Fruit fly (Drosophila melanogaster): ENCODE results near the gene CG14683.

CG14683 gene

DNA sequence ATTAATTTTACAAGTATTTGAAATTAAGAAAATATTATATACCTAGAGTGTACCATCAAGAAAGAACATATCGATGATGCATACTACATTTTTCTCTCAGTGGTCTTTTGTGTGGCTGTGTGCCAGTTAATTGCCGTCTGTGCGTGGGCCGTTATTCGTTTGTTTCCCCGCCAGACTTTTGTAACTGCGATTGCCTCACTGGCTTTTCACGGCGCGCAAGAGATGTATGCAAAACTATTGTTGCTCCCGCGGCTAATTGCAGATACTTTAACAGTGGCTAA lies 14.8 kb upstream of the CG14683 start (continued):
- TF ChIP-seq jing (GFP tag; optimal IDR thresholded peaks at IDR 0.05): no peak
- no peak for TF ChIP-seq pros (GFP tag; optimal IDR thresholded peaks at IDR 0.05)
- 0 out of 2 replicates have a peak, but pooled peaks have one; percentile 10 for TF ChIP-seq CG17612 (GFP tag; IDR thresholded peaks at IDR 0.05)
- TF ChIP-seq hth (optimal IDR thresholded peaks at IDR 0.05): no peak
- no peak for TF ChIP-seq Atf-2 (GFP tag; optimal IDR thresholded peaks at IDR 0.05)
- TF ChIP-seq lilli (GFP tag; optimal IDR thresholded peaks at IDR 0.05): no peak
- TF ChIP-seq CG11247 (GFP tag; IDR thresholded peaks at IDR 0.05): peak; percentile 60
- peak; percentile 55; the same call in 1 of the 2 replicates for TF ChIP-seq sens-2 (GFP tag; IDR thresholded peaks at IDR 0.05)
- peak; percentile 41; the same call in 1 of the 2 replicates for TF ChIP-seq CG10959 (GFP tag; IDR thresholded peaks at IDR 0.05)
- TF ChIP-seq cad (GFP tag; optimal IDR thresholded peaks at IDR 0.05): no peak
- TF ChIP-seq odd (GFP tag; optimal IDR thresholded peaks at IDR 0.05): no peak
- no peak for TF ChIP-seq CG12299 (tag; optimal IDR thresholded peaks at IDR 0.05)
- TF ChIP-seq CG11093 (GFP tag; IDR thresholded peaks at IDR 0.05): peak; percentile 34; the same call in 1 of the 3 replicates
- TF ChIP-seq lab (GFP tag; optimal IDR thresholded peaks at IDR 0.05): peak; percentile 41
- peak; percentile 52 for TF ChIP-seq lmd (GFP tag; IDR thresholded peaks at IDR 0.05)
- no peak for TF ChIP-seq lbe (GFP tag; optimal IDR thresholded peaks at IDR 0.05)
- no peak for TF ChIP-seq NC2β (GFP tag; optimal IDR thresholded peaks at IDR 0.05)
- no peak for TF ChIP-seq gt (GFP tag; IDR thresholded peaks at IDR 0.05)
- peak; percentile 30 for TF ChIP-seq ATbp (GFP tag; optimal IDR thresholded peaks at IDR 0.05)
- TF ChIP-seq H15 (GFP tag; IDR thresholded peaks at IDR 0.05): peak; percentile 74; the same call in 2 of the 3 replicates
- TF ChIP-seq Usf (GFP tag; optimal IDR thresholded peaks at IDR 0.05): no peak
- TF ChIP-seq al (GFP tag; IDR thresholded peaks at IDR 0.05): peak; percentile 42; the same call in 1 of the 2 replicates
- TF ChIP-seq onecut (GFP tag; IDR thresholded peaks at IDR 0.05): peak; percentile 2; the same call in 1 of the 2 replicates
- no peak for TF ChIP-seq CG1647 (GFP tag; optimal IDR thresholded peaks at IDR 0.05)
- peak; percentile 33 for TF ChIP-seq trh (GFP tag; optimal IDR thresholded peaks at IDR 0.05)
- peak; percentile 50 for TF ChIP-seq CG4730 (GFP tag; IDR thresholded peaks at IDR 0.05)
- peak; percentile 52; the same call in 1 of the 2 replicates for TF ChIP-seq Atf6 (GFP tag; IDR thresholded peaks at IDR 0.05)
- TF ChIP-seq CG3726 (GFP tag; IDR thresholded peaks at IDR 0.05): 0 out of 3 replicates have a peak, but pooled peaks have one; percentile 39
- TF ChIP-seq sim (GFP tag; IDR thresholded peaks at IDR 0.05): peak; percentile 50
- no peak for TF ChIP-seq Dp (GFP tag; optimal IDR thresholded peaks at IDR 0.05)
- no peak for TF ChIP-seq Nf-YC (tag; optimal IDR thresholded peaks at IDR 0.05)
- TF ChIP-seq pan (optimal IDR thresholded peaks at IDR 0.05): no peak
- TF ChIP-seq pan (GFP tag; optimal IDR thresholded peaks at IDR 0.05 in 1 of 2, IDR thresholded peaks at IDR 0.05 in 1 of 2): peak in 1 of 2 experiments; percentile 83
- TF ChIP-seq CG16815 (GFP tag; optimal IDR thresholded peaks at IDR 0.05): no peak
- TF ChIP-seq CG42726 (GFP tag; IDR thresholded peaks at IDR 0.05; ENCODE audit: partially characterized antibody): no peak
- peak; percentile 4 for TF ChIP-seq oc (tag; optimal IDR thresholded peaks at IDR 0.05)
- peak; percentile 65 for TF ChIP-seq ranshi (GFP tag; IDR thresholded peaks at IDR 0.05)
- TF ChIP-seq az2 (GFP tag; optimal IDR thresholded peaks at IDR 0.05): no peak
- TF ChIP-seq CG9609 (GFP tag; optimal IDR thresholded peaks at IDR 0.05): no peak
- no peak for TF ChIP-seq CG7963 (GFP tag; IDR thresholded peaks at IDR 0.05; ENCODE audit: partially characterized antibody)
- peak; percentile 74 for TF ChIP-seq CG14441 (GFP tag; IDR thresholded peaks at IDR 0.05)
- no peak for TF ChIP-seq crc (GFP tag; optimal IDR thresholded peaks at IDR 0.05)
- TF ChIP-seq Sox102F (GFP tag; optimal IDR thresholded peaks at IDR 0.05): peak; percentile 44
- TF ChIP-seq gcm2 (GFP tag; optimal IDR thresholded peaks at IDR 0.05): no peak
- TF ChIP-seq CG9932 (GFP tag; IDR thresholded peaks at IDR 0.05): peak; percentile 35
- TF ChIP-seq Vsx1 (GFP tag; optimal IDR thresholded peaks at IDR 0.05): peak; percentile 32
- peak; percentile 46; the same call in 1 of the 2 replicates for TF ChIP-seq CG6689 (GFP tag; IDR thresholded peaks at IDR 0.05)
- TF ChIP-seq tup (GFP tag; optimal IDR thresholded peaks at IDR 0.05): no peak
- TF ChIP-seq CG2875 (GFP tag; optimal IDR thresholded peaks at IDR 0.05): no peak
- peak; percentile 76 for TF ChIP-seq stc (GFP tag; IDR thresholded peaks at IDR 0.05)
- no peak for TF ChIP-seq kah (GFP tag; optimal IDR thresholded peaks at IDR 0.05)
- no peak for TF ChIP-seq CG15073 (GFP tag; optimal IDR thresholded peaks at IDR 0.05)

All from whole organism, embryonic.